Fruit fly (Drosophila melanogaster) S2 (cell line): ENCODE results near the gene CG46523.

ENCODE experiments used
- CG8478 ChIP-seq: fragments of >200 bp; optimal IDR thresholded peaks from 2 replicates; lab custom pipeline; 2018
- CTCF ChIP-seq, 2 experiments: fragments of >200 bp; optimal IDR thresholded peaks; 2 replicates each; lab custom pipeline; 2018

DNA sequence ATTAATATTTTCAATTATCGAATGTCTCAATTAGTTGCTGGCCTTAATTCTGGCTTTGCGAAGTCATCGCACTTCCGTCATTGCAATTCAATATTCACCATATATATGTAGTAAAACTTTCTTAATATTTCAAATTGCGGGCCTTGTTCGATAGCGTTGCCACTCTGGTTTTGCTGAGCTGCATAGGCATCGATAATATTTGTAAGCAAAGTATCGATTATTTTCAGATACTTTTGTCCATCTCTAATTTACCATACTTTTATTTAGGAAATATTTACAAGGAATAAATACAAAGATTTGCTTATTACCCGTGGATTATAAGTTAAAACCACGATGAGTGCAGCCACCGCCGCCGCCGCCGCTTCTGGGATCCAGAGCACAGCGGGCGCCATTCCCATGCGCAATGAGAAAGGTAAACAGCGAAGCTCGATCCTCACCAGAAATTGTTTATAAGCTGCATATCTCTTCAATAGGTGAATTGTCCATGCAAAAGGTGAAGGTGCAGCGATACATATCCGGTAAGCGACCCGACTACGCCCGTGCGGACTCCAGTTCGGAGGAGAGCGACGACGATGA lies 2.0 kb upstream of the CG46523 start, which contains the start of gene Mfap1:
- TF ChIP-seq CG8478 (lab: Kevin White, UChicago) (no peak), CTCF (optimal IDR thresholded peaks at IDR 0.05; lab: Kevin White, UChicago) (no peak)
